Fruit fly (Drosophila melanogaster): ENCODE results near the gene MED10.

DNA sequence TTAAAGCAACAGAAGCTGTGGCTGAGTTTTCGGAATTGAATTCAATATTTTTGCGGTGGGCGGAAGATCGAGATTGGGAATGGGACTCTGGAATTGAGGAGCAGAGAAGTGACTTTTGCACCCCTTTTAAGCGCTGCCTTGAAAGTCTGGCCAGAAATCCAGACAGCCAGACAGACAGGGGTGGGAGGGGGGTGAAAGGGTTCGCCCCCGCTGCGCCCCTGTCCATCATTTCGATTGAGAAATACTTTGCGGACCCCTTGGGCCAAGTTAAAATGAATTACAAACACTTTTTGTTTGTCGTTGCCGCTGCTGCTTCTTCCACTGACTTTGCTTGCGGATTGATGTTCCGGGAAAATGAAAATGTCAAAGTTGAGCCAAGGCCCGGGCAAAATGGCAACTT lies 48.4 kb upstream of the MED10 start:
- no peak for TF ChIP-seq psq (optimal IDR thresholded peaks at IDR 0.05)
- TF ChIP-seq CG8478 (optimal IDR thresholded peaks at IDR 0.05) = no peak
- no peak for TF ChIP-seq EcR (GFP tag; optimal IDR thresholded peaks at IDR 0.05)
- TF ChIP-seq usp (GFP tag; optimal IDR thresholded peaks at IDR 0.05) = no peak
- TF ChIP-seq pan (optimal IDR thresholded peaks at IDR 0.05) = no peak
- TF ChIP-seq Dll (optimal IDR thresholded peaks at IDR 0.05) = no peak
